Fruit fly (Drosophila melanogaster): ENCODE measurements around the gene CG6006.
"Not testable (repeated sequence)": the region's sequence is repeated elsewhere in the genome, so short reads cannot be mapped to it uniquely, and the experiment has no call there.

The CG6006 gene

dm6 chr3R:16189464-16189863 lies 34.7 kb downstream of the CG6006 start, which contains the start of gene Bin1:
Gene Bin1, minus strand, starts transcription at chr3R:16189564.
- TF ChIP-seq tj (GFP tag; optimal IDR thresholded peaks at IDR 0.05); CG11617 (GFP tag; optimal IDR thresholded peaks at IDR 0.05); CG33017 (tag; optimal IDR thresholded peaks at IDR 0.05): not testable (repeated sequence)

DNA sequence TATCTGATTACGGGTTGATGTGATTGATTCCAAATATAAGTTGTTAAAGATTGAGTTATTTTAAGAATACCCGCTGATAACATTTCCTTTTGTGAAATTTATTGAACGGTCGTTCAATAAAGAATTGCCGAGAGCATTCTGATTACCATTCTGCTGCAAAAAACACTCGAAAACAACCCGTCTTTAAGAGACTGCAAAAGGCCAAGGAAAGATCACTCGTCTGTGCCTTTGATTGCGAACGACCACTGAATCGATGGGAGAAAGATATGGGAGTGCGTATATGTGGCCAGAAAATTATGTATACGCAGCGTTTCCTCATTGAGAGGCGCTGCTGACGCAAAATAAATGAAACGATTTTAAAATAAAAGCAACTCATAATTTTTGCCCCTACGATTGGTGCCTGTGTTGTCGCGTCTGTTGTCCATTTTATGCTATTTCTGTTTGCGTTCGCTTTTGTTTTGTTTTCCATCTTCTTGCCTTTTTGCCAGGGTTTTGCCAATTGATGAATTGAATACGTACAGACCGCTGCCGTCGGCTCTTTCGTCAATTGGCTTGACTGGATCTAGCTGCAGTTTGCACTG lies 35.5 kb downstream of the CG6006 start:
- TF ChIP-seq CG14711 (tag; optimal IDR thresholded peaks at IDR 0.05) (no peak), tj (GFP tag; optimal IDR thresholded peaks at IDR 0.05) (peak; percentile 85)

DNA sequence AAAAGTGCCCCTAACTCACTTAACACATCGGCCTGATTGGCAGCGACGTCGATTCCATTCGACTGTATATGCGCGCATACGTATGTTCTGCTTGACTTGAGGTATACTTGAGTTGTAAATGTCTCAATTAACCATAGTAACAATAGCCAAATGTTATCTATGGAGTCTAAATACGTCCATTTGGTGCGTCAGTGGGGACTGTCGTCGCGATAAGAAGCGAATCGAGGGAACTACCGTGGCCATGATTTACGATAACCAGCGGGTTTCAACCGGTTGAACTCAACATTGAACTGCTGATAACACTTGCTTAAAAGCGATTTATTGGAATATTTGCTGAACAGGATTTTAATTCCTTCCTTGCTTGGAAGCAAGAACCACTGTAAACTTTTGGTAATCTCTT lies 36.0 kb downstream of the CG6006 start:
- TF ChIP-seq Hr96 (GFP tag; optimal IDR thresholded peaks at IDR 0.05) (no peak), tj (GFP tag; optimal IDR thresholded peaks at IDR 0.05) (peak; percentile 43), pad (GFP tag; optimal IDR thresholded peaks at IDR 0.05) (no peak), cic (GFP tag; optimal IDR thresholded peaks at IDR 0.05) (peak; percentile 94)

DNA sequence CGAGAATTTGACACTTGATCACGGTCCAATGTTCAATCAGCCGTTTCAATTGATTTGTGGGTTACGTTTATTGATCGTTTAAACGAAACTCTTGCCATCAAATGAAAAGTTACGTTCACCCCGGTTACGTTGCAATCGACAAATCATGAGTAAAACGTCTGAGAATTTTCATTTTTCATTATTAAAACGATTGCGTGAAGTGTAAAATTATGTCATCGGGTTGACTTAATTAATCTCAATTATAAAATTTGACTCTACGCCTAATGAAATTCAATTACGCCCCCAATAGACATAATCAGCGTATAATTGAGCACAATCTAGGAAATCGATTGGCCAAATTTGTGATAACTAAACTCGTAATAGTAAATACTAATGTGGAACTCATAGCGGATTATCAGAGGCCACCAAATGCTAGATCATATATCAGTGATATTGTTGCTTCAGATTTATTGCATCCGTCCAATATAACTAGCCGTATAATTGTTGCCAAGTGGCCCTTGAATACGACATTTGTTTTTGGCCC lies 45.8 kb downstream of the CG6006 start:
- TF ChIP-seq cnc (optimal IDR thresholded peaks at IDR 0.05) (no peak), kay (GFP tag; ENCODE audit: borderline replicate concordance) (peak; percentile 30)

DNA sequence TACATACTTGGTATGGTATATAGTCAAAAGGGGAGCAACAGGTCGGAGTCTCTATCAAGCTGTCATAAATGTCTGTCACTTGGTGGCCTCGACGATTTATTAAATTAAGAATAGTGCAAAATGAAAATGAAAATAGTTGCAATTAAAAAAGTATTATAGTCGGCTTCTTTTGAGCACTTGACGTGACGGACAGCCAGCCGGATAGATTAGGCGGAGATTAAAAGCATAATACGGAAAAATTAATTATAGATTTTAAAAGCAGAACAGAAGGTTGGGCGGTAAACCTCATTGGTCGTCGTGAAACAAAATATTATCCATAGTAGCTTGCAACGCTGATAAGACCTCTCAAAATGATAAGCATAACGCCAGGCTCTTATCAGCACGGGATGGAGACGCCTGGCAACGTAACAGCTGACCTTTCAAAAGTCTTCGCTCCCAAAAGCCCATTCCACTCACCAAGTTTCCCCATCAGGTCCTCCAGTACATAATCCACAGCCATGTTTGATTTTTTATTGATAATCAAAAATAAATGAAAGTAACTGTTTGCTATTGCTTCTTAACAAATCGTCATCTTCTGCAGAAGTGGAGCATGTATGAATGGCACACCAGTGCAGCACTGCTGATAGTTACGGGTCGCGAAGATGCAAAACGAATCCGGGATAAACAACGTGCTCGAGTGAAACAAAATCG lies 47.7 kb downstream of the CG6006 start:
- no peak for TF ChIP-seq CG33017 (tag; optimal IDR thresholded peaks at IDR 0.05)
- TF ChIP-seq CG7045 (GFP tag; optimal IDR thresholded peaks at IDR 0.05): no peak
- TF ChIP-seq CG14711 (tag; optimal IDR thresholded peaks at IDR 0.05): no peak
- no peak for TF ChIP-seq cnc (optimal IDR thresholded peaks at IDR 0.05)
- no peak for TF ChIP-seq CG11617 (GFP tag; optimal IDR thresholded peaks at IDR 0.05)
- TF ChIP-seq pad (GFP tag; optimal IDR thresholded peaks at IDR 0.05): peak; percentile 14
- no peak for TF ChIP-seq CG12768 (GFP tag; optimal IDR thresholded peaks at IDR 0.05)
- TF ChIP-seq tj (GFP tag; optimal IDR thresholded peaks at IDR 0.05): peak; percentile 25
- no peak for TF ChIP-seq CG7101 (tag; optimal IDR thresholded peaks at IDR 0.05)
- no peak for TF ChIP-seq Crg-1 (GFP tag; optimal IDR thresholded peaks at IDR 0.05)
- peak; percentile 47 for TF ChIP-seq ovo (GFP tag; optimal IDR thresholded peaks at IDR 0.05)
- TF ChIP-seq bab1 (GFP tag; optimal IDR thresholded peaks at IDR 0.05): peak; percentile 7
- TF ChIP-seq Clk (GFP tag; optimal IDR thresholded peaks at IDR 0.05): no peak

- peak; percentile 56 for TF ChIP-seq Mnt (GFP tag; optimal IDR thresholded peaks at IDR 0.05)
- TF ChIP-seq Crg-1 (GFP tag; optimal IDR thresholded peaks at IDR 0.05): no peak
- TF ChIP-seq CG11617 (GFP tag; optimal IDR thresholded peaks at IDR 0.05): no peak
- no peak for TF ChIP-seq cic (GFP tag; optimal IDR thresholded peaks at IDR 0.05)
Observed at dm6 chr3R:16203025-16203421, 48.2 kb downstream of the CG6006 start, which contains the start of the genes CG6126 and CG31287. Gene CG6126, minus strand, starts transcription at chr3R:16203083. Gene CG31287, plus strand, starts transcription at chr3R:16203371.

- TF ChIP-seq CG7101 (tag; optimal IDR thresholded peaks at IDR 0.05) (peak; percentile 84), CG11617 (GFP tag; optimal IDR thresholded peaks at IDR 0.05) (peak; percentile 19), Hr96 (GFP tag; optimal IDR thresholded peaks at IDR 0.05) (peak; percentile 87), CG12768 (GFP tag; optimal IDR thresholded peaks at IDR 0.05) (peak; percentile 41), Mnt (GFP tag; optimal IDR thresholded peaks at IDR 0.05) (peak; percentile 88), CG14711 (tag; optimal IDR thresholded peaks at IDR 0.05) (peak; percentile 73), CG5204 (GFP tag; optimal IDR thresholded peaks at IDR 0.05) (peak; percentile 86), toe (GFP tag; optimal IDR thresholded peaks at IDR 0.05) (peak; percentile 88), Clk (GFP tag; optimal IDR thresholded peaks at IDR 0.05) (peak; percentile 5), Crg-1 (GFP tag; optimal IDR thresholded peaks at IDR 0.05) (peak; percentile 90), kay (GFP tag; ENCODE audit: borderline replicate concordance) (peak; percentile 85), pad (GFP tag; optimal IDR thresholded peaks at IDR 0.05) (peak; percentile 76), cic (GFP tag; optimal IDR thresholded peaks at IDR 0.05) (peak; percentile 73), CG33017 (tag; optimal IDR thresholded peaks at IDR 0.05) (peak; percentile 55), CG1620 (GFP tag; optimal IDR thresholded peaks at IDR 0.05) (peak; percentile 95), tj (GFP tag; optimal IDR thresholded peaks at IDR 0.05) (peak; percentile 52), cnc (optimal IDR thresholded peaks at IDR 0.05) (no peak), bab1 (GFP tag; optimal IDR thresholded peaks at IDR 0.05) (peak; percentile 81), CG7045 (GFP tag; optimal IDR thresholded peaks at IDR 0.05) (peak; percentile 69), ovo (GFP tag; optimal IDR thresholded peaks at IDR 0.05) (peak; percentile 79)
Observed at dm6 chr3R:16205155-16205778, 50.5 kb downstream of the CG6006 start, which contains the start of gene mtSSB. Gene mtSSB, minus strand, starts transcription at chr3R:16205250.

All from whole organism, adult.